Worm (Caenorhabditis elegans) whole organism, L1 larva: ENCODE data around the gene jun-1.

Experiments
- C04F5.9 ChIP-seq: sonication (generic microtip); optimal IDR thresholded peaks from 2 replicates; lab custom pipeline; 2016; ENCODE audit warnings: missing genetic modification characterization, missing compliant biosample characterization
- aha-1 ChIP-seq: fragments of 150-350 bp; optimal IDR thresholded peaks from 2 replicates; lab custom pipeline; 2014; ENCODE audit warnings: missing biosample characterization, missing genetic modification characterization
- ama-1 ChIP-seq: fragments of 150-350 bp; optimal IDR thresholded peaks from 2 replicates; lab custom pipeline; 2014
- ceh-63 ChIP-seq: fragments of 200-800 bp; sonication (Bioruptor generic); optimal IDR thresholded peaks from 2 replicates; lab custom pipeline; 2018; ENCODE audit warnings: mild to moderate bottlenecking, missing genetic modification characterization, missing compliant biosample characterization
- ceh-82 ChIP-seq, 3 experiments: fragments of 150-350 bp in 1 of 3; sonication (generic microtip) in 2 of 3; optimal IDR thresholded peaks; 2 replicates each; lab custom pipeline; 2014 to 2017; ENCODE audit warnings: missing biosample characterization in 3 of 3, missing genetic modification characterization in 3 of 3
- ceh-88 ChIP-seq: fragments of 200-800 bp; sonication (Bioruptor generic); IDR thresholded peaks from 2 replicates; pipeline ENCODE4 v1.3.6; 2022; ENCODE audit warnings: missing genetic modification characterization, missing compliant biosample characterization
- ceh-90 ChIP-seq: sonication (generic microtip); optimal IDR thresholded peaks from 2 replicates; lab custom pipeline; 2016; ENCODE audit warnings: missing genetic modification characterization, missing compliant biosample characterization
- dpl-1 ChIP-seq, 3 experiments: fragments of 150-350 bp in 2 of 3; sonication (generic microtip) in 1 of 3; optimal IDR thresholded peaks; 2 replicates each; lab custom pipeline; 2014 to 2017; ENCODE audit warnings: missing biosample characterization in 3 of 3, missing genetic modification characterization in 3 of 3, missing genetic modification reagents in 3 of 3
- dsc-1 ChIP-seq: sonication (generic microtip); optimal IDR thresholded peaks from 2 replicates; lab custom pipeline; 2016; ENCODE audit warnings: mild to moderate bottlenecking, missing genetic modification characterization, missing compliant biosample characterization
- efl-1 ChIP-seq, 4 experiments: fragments of 150-350 bp; optimal IDR thresholded peaks in 3 of 4; peaks in 1 of 4; 1 replicate in 1 of 4; 2 replicates in 3 of 4; lab custom pipeline; 2014; ENCODE audit warnings: missing biosample characterization in 2 of 4, missing genetic modification characterization in 2 of 4, missing genetic modification reagents in 2 of 4
- efl-3 ChIP-seq: fragments of 200-800 bp; sonication (Bioruptor generic); optimal IDR thresholded peaks from 2 replicates; lab custom pipeline; 2018; ENCODE audit warnings: mild to moderate bottlenecking, missing genetic modification characterization, missing compliant biosample characterization
- elt-2 ChIP-seq: sonication (generic microtip); optimal IDR thresholded peaks from 2 replicates; lab custom pipeline; 2016; ENCODE audit warnings: missing genetic modification characterization, mild to moderate bottlenecking, inconsistent platforms, missing compliant biosample characterization, missing genetic modification reagents
- elt-3 ChIP-seq, 6 experiments: fragments of 150-350 bp in 1 of 6; sonication (generic microtip); optimal IDR thresholded peaks; 2 replicates each; lab custom pipeline; 2017 to 2018; ENCODE audit warnings: missing biosample characterization in 6 of 6, missing genetic modification characterization in 6 of 6, inconsistent platforms in 1 of 6
- ets-5 ChIP-seq: fragments of 200-800 bp; sonication (Bioruptor generic); IDR thresholded peaks from 2 replicates; pipeline ENCODE4 v1.3.6; 2022; ENCODE audit warnings: missing genetic modification characterization, missing compliant biosample characterization
- fkh-10 ChIP-seq: sonication (generic microtip); optimal IDR thresholded peaks from 2 replicates; lab custom pipeline; 2017; ENCODE audit warnings: missing biosample characterization, missing genetic modification reagents, missing genetic modification characterization
- fos-1 ChIP-seq: fragments of 150-350 bp; optimal IDR thresholded peaks from 2 replicates; lab custom pipeline; 2014; ENCODE audit warnings: missing biosample characterization, missing genetic modification characterization
- grh-1 ChIP-seq: fragments of 200-800 bp; sonication (Bioruptor generic); IDR thresholded peaks from 2 replicates; pipeline ENCODE4 v1.3.6; 2022; ENCODE audit warnings: missing genetic modification reagents, missing genetic modification characterization, missing compliant biosample characterization
- isw-1 ChIP-seq: fragments of 200-800 bp; sonication (Bioruptor generic); IDR thresholded peaks from 2 replicates; pipeline ENCODE4 v1.3.6; 2022; ENCODE audit warnings: missing genetic modification characterization, missing compliant biosample characterization
- lin-14 ChIP-seq: fragments of 200-800 bp; sonication (Bioruptor generic); optimal IDR thresholded peaks from 2 replicates; lab custom pipeline; 2018; ENCODE audit warnings: mild to moderate bottlenecking, missing genetic modification characterization, moderate library complexity, missing compliant biosample characterization
- lin-15B ChIP-seq: fragments of 150-350 bp; sonication (generic microtip); optimal IDR thresholded peaks from 3 replicates; lab custom pipeline; 2014; ENCODE audit warnings: missing biosample characterization, missing genetic modification characterization
- lin-35 ChIP-seq, 2 experiments: fragments of 150-350 bp; optimal IDR thresholded peaks; 2 replicates each; lab custom pipeline; 2014; ENCODE audit warnings: missing biosample characterization in 2 of 2, missing genetic modification characterization in 2 of 2, missing genetic modification reagents in 2 of 2
- lsy-2 ChIP-seq, 2 experiments: fragments of 150-350 bp; optimal IDR thresholded peaks; 2 replicates each; lab custom pipeline; 2014; ENCODE audit warnings: missing biosample characterization in 2 of 2, missing genetic modification characterization in 2 of 2
- mab-9 ChIP-seq: fragments of 200-800 bp; sonication (Bioruptor generic); IDR thresholded peaks from 2 replicates; pipeline ENCODE4 v1.3.6; 2022; ENCODE audit warnings: missing genetic modification reagents, missing genetic modification characterization, missing compliant biosample characterization
- mef-2 ChIP-seq: fragments of 150-350 bp; optimal IDR thresholded peaks from 2 replicates; lab custom pipeline; 2014; ENCODE audit warnings: missing biosample characterization, missing genetic modification characterization
- mep-1 ChIP-seq: fragments of 150-350 bp; optimal IDR thresholded peaks from 2 replicates; lab custom pipeline; 2014; ENCODE audit warnings: missing biosample characterization, missing genetic modification characterization
- nhr-19 ChIP-seq: fragments of 200-800 bp; sonication (Bioruptor generic); conservative IDR thresholded peaks from 2 replicates; pipeline ENCODE4 v1.3.6; 2022; ENCODE audit warnings: missing genetic modification characterization, missing compliant biosample characterization
- nhr-20 ChIP-seq: sonication (generic microtip); optimal IDR thresholded peaks from 2 replicates; lab custom pipeline; 2016; ENCODE audit warnings: mild to moderate bottlenecking, missing genetic modification characterization, missing compliant biosample characterization
- nhr-28 ChIP-seq: fragments of 150-350 bp; optimal IDR thresholded peaks from 2 replicates; lab custom pipeline; 2014; ENCODE audit warnings: missing biosample characterization, missing genetic modification characterization
- nhr-47 ChIP-seq: sonication (generic microtip); optimal IDR thresholded peaks from 2 replicates; lab custom pipeline; 2016; ENCODE audit warnings: mild to moderate bottlenecking, missing genetic modification characterization, moderate library complexity, missing compliant biosample characterization
- nhr-71 ChIP-seq: sonication (generic microtip); optimal IDR thresholded peaks from 2 replicates; lab custom pipeline; 2016; ENCODE audit warnings: mild to moderate bottlenecking, missing genetic modification characterization, moderate library complexity, missing compliant biosample characterization
- nhr-76 ChIP-seq: sonication (generic microtip); optimal IDR thresholded peaks from 2 replicates; lab custom pipeline; 2017; ENCODE audit warnings: missing biosample characterization, missing genetic modification characterization
- nhr-84 ChIP-seq: sonication (generic microtip); optimal IDR thresholded peaks from 2 replicates; lab custom pipeline; 2017; ENCODE audit warnings: missing biosample characterization, missing genetic modification characterization
- nhr-85 ChIP-seq: sonication (generic microtip); peaks from one replicate; lab custom pipeline; 2016; ENCODE audit warnings: missing genetic modification characterization, inconsistent platforms, missing compliant biosample characterization
- pax-3 ChIP-seq: fragments of 200-800 bp; sonication (Bioruptor generic); optimal IDR thresholded peaks from 2 replicates; lab custom pipeline; 2018; ENCODE audit warnings: mild to moderate bottlenecking, missing genetic modification characterization, moderate library complexity, missing compliant biosample characterization
- skn-1 ChIP-seq: fragments of 150-350 bp; optimal IDR thresholded peaks from 2 replicates; lab custom pipeline; 2014; ENCODE audit warnings: missing biosample characterization, missing genetic modification characterization
- snpc-4 ChIP-seq: fragments of 150-350 bp; optimal IDR thresholded peaks from 2 replicates; lab custom pipeline; 2014; ENCODE audit warnings: missing biosample characterization, missing genetic modification characterization
- snu-23 ChIP-seq: sonication (generic microtip); optimal IDR thresholded peaks from 2 replicates; lab custom pipeline; 2016; ENCODE audit warnings: missing genetic modification characterization, missing compliant biosample characterization
- sptf-1 ChIP-seq: fragments of 150-350 bp; optimal IDR thresholded peaks from 2 replicates; lab custom pipeline; 2014; ENCODE audit warnings: missing biosample characterization, missing genetic modification characterization
- sup-37 ChIP-seq: fragments of 200-800 bp; sonication (Bioruptor generic); optimal IDR thresholded peaks from 2 replicates; lab custom pipeline; 2018; ENCODE audit warnings: mild to moderate bottlenecking, missing genetic modification characterization, missing compliant biosample characterization
- tbx-2 ChIP-seq: sonication (generic microtip); optimal IDR thresholded peaks from 2 replicates; lab custom pipeline; 2016; ENCODE audit warnings: missing genetic modification characterization, missing compliant biosample characterization
- unc-130 ChIP-seq: fragments of 150-350 bp; optimal IDR thresholded peaks from 2 replicates; lab custom pipeline; 2017; ENCODE audit warnings: missing biosample characterization, missing genetic modification characterization, inconsistent platforms
- vab-15 ChIP-seq: sonication (generic microtip); optimal IDR thresholded peaks from 2 replicates; lab custom pipeline; 2017; ENCODE audit warnings: missing genotype, mild to moderate bottlenecking, missing genetic modification characterization, missing compliant biosample characterization
- xbp-1 ChIP-seq: sonication (generic microtip); optimal IDR thresholded peaks from 2 replicates; lab custom pipeline; 2016; ENCODE audit warnings: missing genetic modification characterization, missing compliant biosample characterization
- zag-1 ChIP-seq: fragments of 150-350 bp; optimal IDR thresholded peaks from 2 replicates; lab custom pipeline; 2014; ENCODE audit warnings: missing biosample characterization, missing genetic modification characterization
- zip-4 ChIP-seq: fragments of 200-800 bp; sonication (Bioruptor generic); optimal IDR thresholded peaks from 2 replicates; lab custom pipeline; 2018; ENCODE audit warnings: mild to moderate bottlenecking, missing genetic modification characterization, moderate library complexity, missing compliant biosample characterization
- ztf-11 ChIP-seq, 2 experiments: sonication (generic microtip); optimal IDR thresholded peaks; 2 replicates each; lab custom pipeline; 2016 to 2017; ENCODE audit warnings: missing genetic modification characterization in 2 of 2, missing biosample characterization in 1 of 2, missing compliant biosample characterization in 1 of 2

jun-1 gene

ce11 chrII:9108905-9109551, 3.9 kb upstream of the jun-1 start, which contains the start of gene T24H10.4:
Gene T24H10.4, plus strand, starts transcription at chrII:9109534.
- TF ChIP-seq nhr-20 (tag; lab: Kevin White, UChicago): peak; percentile 79
- TF ChIP-seq efl-1 (optimal IDR thresholded peaks at IDR 0.05; lab: Kevin White, UChicago): no peak
- peak in 1 of 2 experiments; percentile 53 for TF ChIP-seq efl-1 (GFP tag; optimal IDR thresholded peaks at IDR 0.05 in 1 of 2; lab: Kevin White, UChicago)
- TF ChIP-seq isw-1: no peak
- peak in 1 of 3 experiments; percentile 18 for TF ChIP-seq ceh-82 (tag; optimal IDR thresholded peaks at IDR 0.05; lab: Kevin White, UChicago)
- TF ChIP-seq lin-14 (GFP tag; lab: Kevin White, UChicago): peak; percentile 47
- peak; percentile 17 for TF ChIP-seq snu-23 (GFP tag; lab: Kevin White, UChicago)
- peak; percentile 23 for TF ChIP-seq nhr-47 (tag; lab: Kevin White, UChicago)
- TF ChIP-seq lsy-2 (tag; optimal IDR thresholded peaks at IDR 0.05; lab: Kevin White, UChicago): peak in 1 of 2 experiments; percentile 2
- TF ChIP-seq grh-1: no peak

ce11 chrII:9111471-9112016, 1.4 kb upstream of the jun-1 start:
- TF ChIP-seq dsc-1 (tag; lab: Kevin White, UChicago) (no peak), dpl-1 (GFP tag; optimal IDR thresholded peaks at IDR 0.05; lab: Kevin White, UChicago) (no peak), sup-37 (no peak), ceh-82 (tag; optimal IDR thresholded peaks at IDR 0.05; lab: Kevin White, UChicago) (no peak), vab-15 (tag; lab: Kevin White, UChicago) (no peak), xbp-1 (tag; lab: Kevin White, UChicago) (no peak), nhr-71 (tag; lab: Kevin White, UChicago) (peak; percentile 27), lin-14 (GFP tag; lab: Kevin White, UChicago) (peak; percentile 29)

- TF ChIP-seq lin-14 (GFP tag; lab: Kevin White, UChicago) (peak; percentile 45), ets-5 (GFP tag; lab: Robert Waterston, UW) (no peak), mep-1 (tag; lab: Kevin White, UChicago) (no peak), lin-15B (no peak), nhr-85 (tag; lab: Kevin White, UChicago) (peak; percentile 61), sup-37 (no peak), dpl-1 (GFP tag; optimal IDR thresholded peaks at IDR 0.05; lab: Kevin White, UChicago) (peak in 2 of 3 experiments; percentile 2 to 10), nhr-76 (tag; lab: Kevin White, UChicago) (no peak), fos-1 (no peak), mef-2 (no peak), pax-3 (tag; lab: Kevin White, UChicago) (no peak), tbx-2 (tag; lab: Kevin White, UChicago) (peak; percentile 5), efl-3 (GFP tag; lab: Kevin White, UChicago) (no peak), zag-1 (tag; lab: Kevin White, UChicago) (no peak), nhr-84 (tag; lab: Kevin White, UChicago) (no peak), snu-23 (GFP tag; lab: Kevin White, UChicago) (peak; percentile 8), lin-35 (GFP tag; optimal IDR thresholded peaks at IDR 0.05; lab: Kevin White, UChicago) (peak in 1 of 2 experiments; percentile 57), C04F5.9 (no peak), ceh-63 (GFP tag; lab: Kevin White, UChicago) (no peak), efl-1 (optimal IDR thresholded peaks at IDR 0.05; lab: Kevin White, UChicago) (no peak), efl-1 (GFP tag; optimal IDR thresholded peaks at IDR 0.05 in 1 of 2; lab: Kevin White, UChicago) (no peak), ama-1 (lab: Kevin White, UChicago) (no peak), ztf-11 (tag; optimal IDR thresholded peaks at IDR 0.05; lab: Kevin White, UChicago) (no peak), elt-2 (tag; lab: Kevin White, UChicago) (peak; percentile 23), nhr-19 (GFP tag; lab: Robert Waterston, UW) (no peak), unc-130 (peak; percentile 3), nhr-20 (tag; lab: Kevin White, UChicago) (peak; percentile 2), zip-4 (GFP tag; lab: Kevin White, UChicago) (no peak), fkh-10 (GFP tag; lab: Kevin White, UChicago) (no peak), skn-1 (tag; lab: Kevin White, UChicago) (no peak), elt-3 (tag; optimal IDR thresholded peaks at IDR 0.05; lab: Kevin White, UChicago) (peak in 1 of 6 experiments; percentile 45), nhr-28 (tag; lab: Kevin White, UChicago) (no peak), aha-1 (tag; lab: Kevin White, UChicago) (no peak), ceh-88 (no peak), mab-9 (GFP tag; lab: Robert Waterston, UW) (no peak), ceh-90 (no peak), sptf-1 (no peak), snpc-4 (tag; lab: Kevin White, UChicago) (no peak)
These were observed 802 bp downstream of the jun-1 start for ce11 chrII:9113759-9114158.
